Fruit fly (Drosophila melanogaster): ENCODE results near the gene CG13077.
A peak's percentile ranks its signal among the peaks of the same experiment; 100 is the strongest.

DNA sequence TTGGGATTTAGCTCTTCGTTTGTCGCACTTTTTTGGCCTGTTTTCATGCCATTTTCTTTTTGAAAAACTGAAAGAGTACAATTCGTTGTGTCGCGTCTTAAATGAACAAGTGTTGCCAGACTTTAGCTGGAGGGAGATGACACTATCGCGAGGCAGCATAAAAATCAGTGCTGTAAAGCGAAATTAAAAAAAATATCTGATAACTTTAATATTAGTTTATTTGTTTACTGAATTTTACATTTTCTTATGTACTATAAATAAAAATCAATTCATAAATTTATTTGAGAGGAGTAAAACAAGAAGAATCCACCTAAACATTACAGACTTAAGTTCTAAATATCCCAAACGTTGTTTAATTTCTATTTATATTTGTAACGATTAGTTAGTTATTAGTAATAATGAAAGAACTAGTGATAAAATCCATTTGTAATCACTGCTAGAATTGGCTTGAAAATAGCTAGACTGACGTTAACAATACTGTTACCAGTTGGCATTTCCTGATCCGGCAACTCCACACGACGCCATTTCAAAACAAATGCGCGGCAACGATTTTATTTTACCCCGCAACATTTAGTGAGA, 11.6 kb downstream of the CG13077 start, which contains the start of the genes spi and msb1l:
- TF ChIP-seq Blimp-1 (GFP tag; optimal IDR thresholded peaks at IDR 0.05) (peak; percentile 14), CG11762 (GFP tag; optimal IDR thresholded peaks at IDR 0.05; ENCODE audit: insufficient read depth) (no peak), Sox102F (GFP tag; optimal IDR thresholded peaks at IDR 0.05) (no peak), esn (GFP tag; optimal IDR thresholded peaks at IDR 0.05) (peak; percentile 55)

All from whole organism, prepupa.